Worm (Caenorhabditis elegans) whole organism, mixed stage, embryonic: ENCODE data around the gene T13A10.64.

ENCODE experiments used
- hlh-1 ChIP-seq: fragments of 150-350 bp; optimal IDR thresholded peaks from 2 replicates; lab custom pipeline; 2014; ENCODE audit warnings: missing biosample characterization, missing genetic modification reagents, missing genetic modification characterization
- pha-4 ChIP-seq: fragments of 150-350 bp; optimal IDR thresholded peaks from 2 replicates; lab custom pipeline; 2018; ENCODE audit warnings: missing biosample characterization, missing genetic modification reagents, missing genetic modification characterization
- tbx-8 ChIP-seq: fragments of 200-800 bp; sonication (Bioruptor generic); optimal IDR thresholded peaks from 2 replicates; lab custom pipeline; 2018; ENCODE audit warnings: mild to moderate bottlenecking, missing genetic modification characterization, moderate library complexity, missing compliant biosample characterization

DNA sequence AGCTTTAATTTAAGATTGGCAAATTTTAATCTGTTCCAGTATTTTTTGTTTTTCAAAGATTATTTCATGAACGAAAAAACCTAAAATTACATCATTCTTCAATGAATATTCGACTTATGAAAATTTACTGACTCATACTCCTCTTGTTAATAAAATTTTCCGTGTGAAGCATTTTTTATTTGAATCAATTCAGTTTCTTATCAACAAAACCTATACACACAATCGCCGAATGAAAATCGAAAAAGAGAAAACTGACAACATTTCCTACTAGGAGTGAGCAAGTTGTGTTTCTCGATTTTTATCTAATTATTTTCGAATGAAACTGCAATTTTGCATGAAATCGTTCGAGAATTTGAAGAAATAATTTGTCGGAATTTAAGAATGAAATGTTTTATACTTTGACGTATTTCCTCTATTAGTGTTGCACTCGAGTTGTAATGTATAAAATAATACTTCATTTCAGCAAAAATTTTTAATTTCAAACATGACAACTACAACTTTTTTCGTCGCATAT is 24.1 kb upstream of the T13A10.64 start, which contains the start of gene F58F9.4:
- no peak for TF ChIP-seq pha-4 (tag; lab: Kevin White, UChicago)
- TF ChIP-seq hlh-1 (tag; lab: Kevin White, UChicago), result no peak
- no peak for TF ChIP-seq tbx-8
